Worm (Caenorhabditis elegans) whole organism, L1 larva: Measurements from ENCODE around the gene B0454.8.
A peak's percentile ranks its signal among the peaks of the same experiment; 100 is the strongest.

Source experiments
- C16A3.4 ChIP-seq: fragments of 150-350 bp; optimal IDR thresholded peaks from 2 replicates; lab custom pipeline; 2014; ENCODE audit warnings: missing biosample characterization, missing genetic modification characterization
- Y116A8C.19 ChIP-seq: sonication (generic microtip); optimal IDR thresholded peaks from 2 replicates; lab custom pipeline; 2016; ENCODE audit warnings: missing compliant biosample characterization, missing genetic modification characterization, borderline replicate concordance
- aha-1 ChIP-seq: fragments of 150-350 bp; optimal IDR thresholded peaks from 2 replicates; lab custom pipeline; 2014; ENCODE audit warnings: missing biosample characterization, missing genetic modification characterization
- alr-1 ChIP-seq: fragments of 200-800 bp; sonication (Bioruptor generic); optimal IDR thresholded peaks from 2 replicates; lab custom pipeline; 2018; ENCODE audit warnings: borderline replicate concordance, mild to moderate bottlenecking, missing genetic modification characterization, missing compliant biosample characterization
- aly-2 ChIP-seq: fragments of 150-350 bp; optimal IDR thresholded peaks from 2 replicates; lab custom pipeline; 2014; ENCODE audit warnings: missing biosample characterization, missing genetic modification characterization
- ceh-82 ChIP-seq, 3 experiments: fragments of 150-350 bp in 1 of 3; sonication (generic microtip) in 2 of 3; optimal IDR thresholded peaks; 2 replicates each; lab custom pipeline; 2014 to 2017; ENCODE audit warnings: missing biosample characterization in 3 of 3, missing genetic modification characterization in 3 of 3
- ceh-90 ChIP-seq: sonication (generic microtip); optimal IDR thresholded peaks from 2 replicates; lab custom pipeline; 2016; ENCODE audit warnings: missing genetic modification characterization, missing compliant biosample characterization
- ces-1 ChIP-seq: fragments of 150-350 bp; optimal IDR thresholded peaks from 2 replicates; lab custom pipeline; 2014; ENCODE audit warnings: missing biosample characterization, missing genetic modification reagents, missing genetic modification characterization
- dpl-1 ChIP-seq, 3 experiments: fragments of 150-350 bp in 2 of 3; sonication (generic microtip) in 1 of 3; optimal IDR thresholded peaks; 2 replicates each; lab custom pipeline; 2014 to 2017; ENCODE audit warnings: missing biosample characterization in 3 of 3, missing genetic modification characterization in 3 of 3, missing genetic modification reagents in 3 of 3
- efl-1 ChIP-seq, 4 experiments: fragments of 150-350 bp; optimal IDR thresholded peaks in 3 of 4; peaks in 1 of 4; 1 replicate in 1 of 4; 2 replicates in 3 of 4; lab custom pipeline; 2014; ENCODE audit warnings: missing biosample characterization in 2 of 4, missing genetic modification characterization in 2 of 4, missing genetic modification reagents in 2 of 4
- egl-13 ChIP-seq: sonication (generic microtip); optimal IDR thresholded peaks from 2 replicates; lab custom pipeline; 2016; ENCODE audit warnings: missing genotype, missing genetic modification reagents, missing genetic modification characterization, missing compliant biosample characterization
- elt-3 ChIP-seq, 6 experiments: fragments of 150-350 bp in 1 of 6; sonication (generic microtip); optimal IDR thresholded peaks; 2 replicates each; lab custom pipeline; 2017 to 2018; ENCODE audit warnings: missing biosample characterization in 6 of 6, missing genetic modification characterization in 6 of 6, inconsistent platforms in 1 of 6
- fkh-10 ChIP-seq: sonication (generic microtip); optimal IDR thresholded peaks from 2 replicates; lab custom pipeline; 2017; ENCODE audit warnings: missing biosample characterization, missing genetic modification reagents, missing genetic modification characterization
- fkh-4 ChIP-seq: sonication (generic microtip); optimal IDR thresholded peaks from 2 replicates; lab custom pipeline; 2016; ENCODE audit warnings: missing compliant biosample characterization, missing genetic modification characterization, borderline replicate concordance
- fkh-8 ChIP-seq: sonication (generic microtip); optimal IDR thresholded peaks from 2 replicates; lab custom pipeline; 2016; ENCODE audit warnings: mild to moderate bottlenecking, missing genetic modification characterization, missing compliant biosample characterization
- hlh-4 ChIP-seq: sonication (generic microtip); optimal IDR thresholded peaks from 2 replicates; lab custom pipeline; 2016; ENCODE audit warnings: mild to moderate bottlenecking, missing genetic modification characterization, missing compliant biosample characterization
- hpl-2 ChIP-seq: fragments of 150-350 bp; optimal IDR thresholded peaks from 2 replicates; lab custom pipeline; 2014; ENCODE audit warnings: missing biosample characterization, missing genetic modification reagents, missing genetic modification characterization
- irx-1 ChIP-seq: sonication (generic microtip); optimal IDR thresholded peaks from 2 replicates; lab custom pipeline; 2016; ENCODE audit warnings: missing genetic modification characterization, missing compliant biosample characterization
- lin-13 ChIP-seq: fragments of 150-350 bp; optimal IDR thresholded peaks from 2 replicates; lab custom pipeline; 2014; ENCODE audit warnings: missing biosample characterization, missing genetic modification reagents, missing genetic modification characterization
- lin-35 ChIP-seq, 2 experiments: fragments of 150-350 bp; optimal IDR thresholded peaks; 2 replicates each; lab custom pipeline; 2014; ENCODE audit warnings: missing biosample characterization in 2 of 2, missing genetic modification characterization in 2 of 2, missing genetic modification reagents in 2 of 2
- mdl-1 ChIP-seq, 2 experiments: fragments of 150-350 bp; optimal IDR thresholded peaks; 2 replicates each; lab custom pipeline; 2014 to 2017; ENCODE audit warnings: missing biosample characterization in 2 of 2, missing genetic modification characterization in 2 of 2, inconsistent platforms in 1 of 2
- mef-2 ChIP-seq: fragments of 150-350 bp; optimal IDR thresholded peaks from 2 replicates; lab custom pipeline; 2014; ENCODE audit warnings: missing biosample characterization, missing genetic modification characterization
- nhr-12 ChIP-seq: sonication (generic microtip); optimal IDR thresholded peaks from 2 replicates; lab custom pipeline; 2017; ENCODE audit warnings: missing biosample characterization, missing genetic modification characterization
- nhr-28 ChIP-seq: fragments of 150-350 bp; optimal IDR thresholded peaks from 2 replicates; lab custom pipeline; 2014; ENCODE audit warnings: missing biosample characterization, missing genetic modification characterization
- nhr-71 ChIP-seq: sonication (generic microtip); optimal IDR thresholded peaks from 2 replicates; lab custom pipeline; 2016; ENCODE audit warnings: mild to moderate bottlenecking, missing genetic modification characterization, moderate library complexity, missing compliant biosample characterization
- nhr-76 ChIP-seq: sonication (generic microtip); optimal IDR thresholded peaks from 2 replicates; lab custom pipeline; 2017; ENCODE audit warnings: missing biosample characterization, missing genetic modification characterization
- nhr-77 ChIP-seq: fragments of 150-350 bp; optimal IDR thresholded peaks from 2 replicates; lab custom pipeline; 2014; ENCODE audit warnings: missing biosample characterization, missing genetic modification characterization
- nhr-85 ChIP-seq: sonication (generic microtip); peaks from one replicate; lab custom pipeline; 2016; ENCODE audit warnings: missing genetic modification characterization, inconsistent platforms, missing compliant biosample characterization
- pqm-1 ChIP-seq: sonication (generic microtip); optimal IDR thresholded peaks from 3 replicates; lab custom pipeline; 2017; ENCODE audit warnings: missing biosample characterization, missing genetic modification characterization
- rnt-1 ChIP-seq: sonication (generic microtip); optimal IDR thresholded peaks from 2 replicates; lab custom pipeline; 2016; ENCODE audit warnings: mild to moderate bottlenecking, missing genetic modification characterization, moderate library complexity, missing compliant biosample characterization
- skn-1 ChIP-seq: fragments of 150-350 bp; optimal IDR thresholded peaks from 2 replicates; lab custom pipeline; 2014; ENCODE audit warnings: missing biosample characterization, missing genetic modification characterization
- swsn-7 ChIP-seq: sonication (generic microtip); optimal IDR thresholded peaks from 2 replicates; lab custom pipeline; 2016; ENCODE audit warnings: missing genetic modification characterization, missing compliant biosample characterization
- tbx-2 ChIP-seq: sonication (generic microtip); optimal IDR thresholded peaks from 2 replicates; lab custom pipeline; 2016; ENCODE audit warnings: missing genetic modification characterization, missing compliant biosample characterization
- tlp-1 ChIP-seq: fragments of 150-350 bp; optimal IDR thresholded peaks from 2 replicates; lab custom pipeline; 2014; ENCODE audit warnings: missing biosample characterization, missing genetic modification characterization
- unc-62 ChIP-seq: fragments of 150-350 bp; optimal IDR thresholded peaks from 2 replicates; lab custom pipeline; 2014; ENCODE audit warnings: missing biosample characterization, missing genetic modification reagents, missing genetic modification characterization
- unc-86 ChIP-seq: sonication (generic microtip); optimal IDR thresholded peaks from 2 replicates; lab custom pipeline; 2016; ENCODE audit warnings: missing genetic modification characterization, missing compliant biosample characterization
- unc-98 ChIP-seq: fragments of 200-800 bp; sonication (Bioruptor generic); IDR thresholded peaks from 2 replicates; pipeline ENCODE4 v1.3.6; 2022; ENCODE audit warnings: missing genetic modification characterization, missing compliant biosample characterization
- ztf-4 ChIP-seq: fragments of 150-350 bp; optimal IDR thresholded peaks from 2 replicates; lab custom pipeline; 2014; ENCODE audit warnings: missing biosample characterization, missing genetic modification characterization

Gene B0454.8

DNA sequence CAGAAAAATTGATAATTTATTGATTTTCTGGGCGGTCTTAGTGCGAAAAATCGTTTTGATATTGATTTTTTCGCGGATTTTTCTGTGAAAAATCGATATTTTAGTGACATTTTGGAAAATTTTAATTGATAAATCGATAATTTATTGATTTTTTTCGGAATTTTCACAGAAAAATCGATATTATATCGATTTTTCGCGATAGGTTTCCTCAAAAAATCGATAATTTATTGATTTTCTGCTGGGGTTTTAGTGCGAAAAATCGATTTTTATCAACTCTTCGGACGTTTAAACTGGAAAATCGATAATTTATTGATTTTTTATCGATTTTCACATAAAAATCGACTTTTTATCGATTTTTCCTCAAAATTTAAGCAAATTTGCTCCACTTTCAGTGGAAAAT is 24.2 kb upstream of the B0454.8 start:
- no peak for TF ChIP-seq rnt-1
- TF ChIP-seq Y116A8C.19, result no peak
- TF ChIP-seq tlp-1 (tag; lab: Kevin White, UChicago), result no peak
- TF ChIP-seq lin-35 (GFP tag; optimal IDR thresholded peaks at IDR 0.05; lab: Kevin White, UChicago), result no peak
- TF ChIP-seq nhr-76 (tag; lab: Kevin White, UChicago), result no peak
- no peak for TF ChIP-seq ceh-82 (tag; optimal IDR thresholded peaks at IDR 0.05; lab: Kevin White, UChicago)
- no peak for TF ChIP-seq ztf-4 (tag; lab: Kevin White, UChicago)
- TF ChIP-seq efl-1 (optimal IDR thresholded peaks at IDR 0.05; lab: Kevin White, UChicago), result no peak
- TF ChIP-seq efl-1 (GFP tag; optimal IDR thresholded peaks at IDR 0.05 in 1 of 2; lab: Kevin White, UChicago), result no peak
- TF ChIP-seq tbx-2 (tag; lab: Kevin White, UChicago), result no peak

DNA sequence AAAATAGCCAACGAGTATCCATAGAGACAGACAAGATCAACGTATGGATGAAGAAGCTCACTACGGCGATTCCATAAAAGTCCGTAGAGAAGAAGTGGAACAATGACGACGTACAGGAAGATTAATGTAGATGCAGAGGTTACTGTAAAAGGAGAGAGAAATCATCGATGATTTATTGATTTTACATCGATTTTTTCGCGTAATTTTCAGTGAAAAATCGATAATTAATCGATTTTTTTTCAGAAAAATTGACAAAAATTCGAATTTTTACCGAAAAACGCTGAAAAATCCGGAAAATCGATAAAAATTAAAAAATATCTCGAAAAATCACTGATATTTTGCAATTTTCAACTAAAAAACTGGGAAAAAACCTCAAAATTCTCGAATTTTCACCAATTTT is 23.1 kb upstream of the B0454.8 start:
- no peak for TF ChIP-seq hpl-2
- TF ChIP-seq swsn-7 (tag; lab: Kevin White, UChicago), result no peak
- TF ChIP-seq irx-1, result no peak
- no peak for TF ChIP-seq nhr-71 (tag; lab: Kevin White, UChicago)
- no peak for TF ChIP-seq nhr-76 (tag; lab: Kevin White, UChicago)
- no peak for TF ChIP-seq lin-13
- no peak for TF ChIP-seq unc-62 (GFP tag; lab: Kevin White, UChicago)

DNA sequence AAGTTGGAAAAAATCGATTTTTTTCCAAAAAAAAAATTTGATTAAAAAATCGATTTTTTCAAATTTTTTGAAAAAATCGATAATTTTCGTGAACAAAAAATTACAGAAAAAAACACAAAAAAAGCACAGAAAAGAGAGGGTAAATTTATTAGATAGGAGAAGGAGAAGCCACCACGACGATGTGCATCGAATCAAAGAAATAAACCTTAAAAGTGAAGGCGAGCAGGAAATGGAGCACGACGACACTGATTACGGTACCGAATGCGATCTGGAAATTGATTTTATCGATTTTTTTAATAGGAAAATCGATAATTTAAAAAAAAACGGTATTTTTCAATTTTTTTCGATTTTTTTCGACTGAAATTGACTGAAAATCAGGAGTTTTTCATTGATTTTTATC is 21.8 kb upstream of the B0454.8 start:
- peak; percentile 35 for TF ChIP-seq nhr-85 (tag; lab: Kevin White, UChicago)
- TF ChIP-seq aly-2, result no peak
- no peak for TF ChIP-seq efl-1 (optimal IDR thresholded peaks at IDR 0.05; lab: Kevin White, UChicago)
- peak in 1 of 2 experiments; percentile 90 for TF ChIP-seq efl-1 (GFP tag; optimal IDR thresholded peaks at IDR 0.05 in 1 of 2; lab: Kevin White, UChicago)

DNA sequence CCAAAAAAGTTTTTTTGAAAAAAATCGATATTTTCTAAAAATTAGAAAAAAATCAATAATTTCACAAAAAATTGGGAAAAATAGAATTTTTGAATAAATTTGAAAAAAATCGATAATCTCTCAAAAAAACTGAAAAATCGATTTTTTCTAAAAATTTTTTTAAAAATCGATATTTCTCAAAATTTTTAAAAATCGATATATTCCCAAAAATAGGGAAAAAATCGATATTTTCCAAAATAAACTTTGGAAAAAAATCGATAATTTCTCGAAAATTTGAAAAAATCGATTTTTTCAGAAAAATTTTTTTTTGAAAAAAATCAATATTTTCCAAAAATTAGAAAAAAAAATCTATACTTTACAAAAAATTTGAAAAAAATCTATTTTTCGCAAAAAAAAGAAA is 21.4 kb upstream of the B0454.8 start:
- TF ChIP-seq irx-1 (no peak), unc-86 (no peak), fkh-4 (tag; lab: Kevin White, UChicago) (no peak)

DNA sequence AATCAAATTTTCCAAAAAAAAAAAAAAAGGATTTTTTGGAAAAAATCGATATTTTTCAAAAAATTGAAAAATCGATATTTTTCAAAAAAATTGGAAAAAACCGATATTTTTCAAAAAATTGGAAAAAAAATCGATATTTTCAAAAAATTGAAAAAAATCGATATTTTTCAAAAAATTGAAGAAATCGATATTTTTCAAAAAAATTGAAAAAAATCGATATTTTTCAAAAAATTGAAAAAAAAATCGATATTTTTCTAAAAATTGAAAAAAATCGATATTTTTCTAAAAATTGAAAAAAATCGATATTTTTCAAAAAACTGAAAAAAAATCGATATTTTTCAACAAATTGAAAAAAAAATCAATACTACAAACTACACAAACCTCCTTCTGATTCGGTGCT is 20.7 kb upstream of the B0454.8 start:
- TF ChIP-seq ceh-82 (tag; optimal IDR thresholded peaks at IDR 0.05; lab: Kevin White, UChicago) (no peak), mef-2 (tag; lab: Kevin White, UChicago) (no peak), fkh-8 (tag; lab: Kevin White, UChicago) (no peak), nhr-12 (tag; lab: Kevin White, UChicago) (no peak), ztf-4 (tag; lab: Kevin White, UChicago) (no peak), tlp-1 (tag; lab: Kevin White, UChicago) (no peak), lin-13 (no peak), pqm-1 (tag; lab: Kevin White, UChicago) (no peak), Y116A8C.19 (no peak), unc-98 (GFP tag; lab: Robert Waterston, UW) (no peak), fkh-10 (GFP tag; lab: Kevin White, UChicago) (no peak), mdl-1 (tag; optimal IDR thresholded peaks at IDR 0.05; lab: Kevin White, UChicago) (no peak)

DNA sequence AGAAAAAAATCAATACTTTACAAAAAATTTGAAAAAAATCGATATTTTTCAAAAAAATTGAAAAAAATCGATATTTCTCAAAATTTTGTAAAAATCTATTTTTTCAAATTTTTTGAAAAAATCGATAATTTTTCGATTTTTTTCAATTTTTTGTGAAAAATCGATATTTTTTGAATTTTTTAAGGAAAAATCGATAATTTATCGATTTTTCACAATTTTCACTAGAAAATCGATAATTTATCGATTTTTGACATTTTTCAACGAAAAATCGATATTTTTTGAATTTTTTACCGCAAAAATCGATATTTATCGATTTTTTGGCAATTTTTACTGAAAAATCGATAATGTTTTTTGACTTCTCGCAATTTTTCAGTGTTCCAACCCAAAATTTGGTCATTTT is 20.1 kb upstream of the B0454.8 start:
- TF ChIP-seq aha-1 (no peak), skn-1 (tag; lab: Kevin White, UChicago) (no peak), ceh-90 (tag; lab: Kevin White, UChicago) (no peak), elt-3 (tag; optimal IDR thresholded peaks at IDR 0.05; lab: Kevin White, UChicago) (no peak), tbx-2 (tag; lab: Kevin White, UChicago) (no peak), dpl-1 (GFP tag; optimal IDR thresholded peaks at IDR 0.05; lab: Kevin White, UChicago) (no peak), C16A3.4 (tag; lab: Kevin White, UChicago) (no peak), pqm-1 (tag; lab: Kevin White, UChicago) (no peak), hlh-4 (tag; lab: Kevin White, UChicago) (no peak), nhr-77 (no peak), ztf-4 (tag; lab: Kevin White, UChicago) (no peak), unc-86 (no peak), ces-1 (GFP tag; lab: Kevin White, UChicago) (no peak), hpl-2 (no peak), nhr-76 (tag; lab: Kevin White, UChicago) (no peak), nhr-28 (tag; lab: Kevin White, UChicago) (no peak), nhr-85 (tag; lab: Kevin White, UChicago) (no peak), egl-13 (tag; lab: Kevin White, UChicago) (no peak), alr-1 (tag; lab: Kevin White, UChicago) (no peak), rnt-1 (no peak)
- TF ChIP-seq, all 84 proteins: peak for 0
